Fruit fly (Drosophila melanogaster): Measurements from ENCODE around the gene CG9016.

CG9016 gene

dm6 chr2L:5876474-5877067 is 46.9 kb downstream of the CG9016 start (continued):
- TF ChIP-seq CG17829 (tag; optimal IDR thresholded peaks at IDR 0.05) (no peak), CG9727 (GFP tag; optimal IDR thresholded peaks at IDR 0.05) (peak; percentile 38), gro (GFP tag; optimal IDR thresholded peaks at IDR 0.05) (peak; percentile 68), p53 (GFP tag; optimal IDR thresholded peaks at IDR 0.05) (no peak), CG9932 (GFP tag; IDR thresholded peaks at IDR 0.05) (0 out of 2 replicates have a peak, but pooled peaks have one; percentile 33), CG10654 (GFP tag; optimal IDR thresholded peaks at IDR 0.05) (no peak), TFAM (GFP tag; optimal IDR thresholded peaks at IDR 0.05) (no peak), CG32772 (GFP tag; IDR thresholded peaks at IDR 0.05) (no peak), Gug (GFP tag; IDR thresholded peaks at IDR 0.05) (no peak), CG13894 (tag; optimal IDR thresholded peaks at IDR 0.05) (peak; percentile 29), Nf-YC (tag; optimal IDR thresholded peaks at IDR 0.05) (no peak), ara (GFP tag; IDR thresholded peaks at IDR 0.05) (no peak), CG6272 (GFP tag; IDR thresholded peaks at IDR 0.05) (no peak), CG10267 (tag; optimal IDR thresholded peaks at IDR 0.05) (no peak), fd3F (GFP tag; optimal IDR thresholded peaks at IDR 0.05) (peak; percentile 63), CG12744 (GFP tag; optimal IDR thresholded peaks at IDR 0.05) (no peak), Side (GFP tag; optimal IDR thresholded peaks at IDR 0.05) (no peak), dimm (GFP tag; IDR thresholded peaks at IDR 0.05) (no peak), CG4707 (GFP tag; optimal IDR thresholded peaks at IDR 0.05) (no peak), nerfin-1 (tag; optimal IDR thresholded peaks at IDR 0.05) (no peak), CkIIα-i1 (GFP tag; IDR thresholded peaks at IDR 0.05) (no peak), CG9215 (GFP tag; IDR thresholded peaks at IDR 0.05) (no peak), slou (GFP tag; optimal IDR thresholded peaks at IDR 0.05) (no peak), Lhr (GFP tag; optimal IDR thresholded peaks at IDR 0.05) (no peak), ind (GFP tag; optimal IDR thresholded peaks at IDR 0.05) (no peak), CG6791 (GFP tag; IDR thresholded peaks at IDR 0.05; ENCODE audit: partially characterized antibody) (no peak), CG10959 (GFP tag; IDR thresholded peaks at IDR 0.05) (no peak), dpn (GFP tag; optimal IDR thresholded peaks at IDR 0.05) (peak in 1 of 2 experiments; percentile 15), CG11560 (tag; IDR thresholded peaks at IDR 0.05) (no peak), CG8924 (tag; optimal IDR thresholded peaks at IDR 0.05) (no peak), CG17912 (GFP tag; optimal IDR thresholded peaks at IDR 0.05) (no peak), lilli (GFP tag; optimal IDR thresholded peaks at IDR 0.05) (no peak), nom (GFP tag; optimal IDR thresholded peaks at IDR 0.05) (no peak), pho (GFP tag; optimal IDR thresholded peaks at IDR 0.05) (no peak), CG31224 (GFP tag; IDR thresholded peaks at IDR 0.05) (0 out of 2 replicates have a peak, but pooled peaks have one; percentile 22), CG33213 (GFP tag; optimal IDR thresholded peaks at IDR 0.05) (peak; percentile 10), Adf1 (GFP tag; IDR thresholded peaks at IDR 0.05) (no peak), shn (GFP tag; optimal IDR thresholded peaks at IDR 0.05) (no peak), fru (optimal IDR thresholded peaks at IDR 0.05) (no peak), repo (GFP tag; optimal IDR thresholded peaks at IDR 0.05) (no peak), Nf-YB (GFP tag; optimal IDR thresholded peaks at IDR 0.05) (no peak), nerfin-2 (GFP tag; IDR thresholded peaks at IDR 0.05; ENCODE audit: partially characterized antibody) (no peak), CG42726 (GFP tag; IDR thresholded peaks at IDR 0.05; ENCODE audit: partially characterized antibody) (no peak), Max (GFP tag; optimal IDR thresholded peaks at IDR 0.05) (no peak), CG6689 (GFP tag; IDR thresholded peaks at IDR 0.05) (no peak), jing (GFP tag; optimal IDR thresholded peaks at IDR 0.05) (no peak), CG7556 (GFP tag; optimal IDR thresholded peaks at IDR 0.05) (peak; percentile 6), chif (GFP tag; optimal IDR thresholded peaks at IDR 0.05) (peak in 1 of 2 experiments; percentile 6), cg (GFP tag; optimal IDR thresholded peaks at IDR 0.05) (no peak), Gsc (GFP tag; IDR thresholded peaks at IDR 0.05) (no peak), CG3163 (GFP tag; optimal IDR thresholded peaks at IDR 0.05) (no peak), chn (GFP tag; optimal IDR thresholded peaks at IDR 0.05) (no peak)

Data from whole organism, embryonic.